Fruit fly (Drosophila melanogaster) S2 (cell line): Measurements from ENCODE around the gene CG3517.

Experiments used
- CG8478 ChIP-seq: fragments of >200 bp; optimal IDR thresholded peaks from 2 replicates; lab custom pipeline; 2018
- CTCF ChIP-seq, 2 experiments: fragments of >200 bp; optimal IDR thresholded peaks; 2 replicates each; lab custom pipeline; 2018

The CG3517 gene

dm6 chr3R:19398467-19398866 is 26.5 kb downstream of the CG3517 start, which contains the start of gene CG31244:
CG31244 (minus strand) TSS chr3R:19398567.
- TF ChIP-seq CTCF (optimal IDR thresholded peaks at IDR 0.05; lab: Kevin White, UChicago) = no peak

dm6 chr3R:19393060-19393459 is 31.9 kb downstream of the CG3517 start, which contains the start of gene CG3739:
CG3739 (plus strand) TSS chr3R:19393360.
- TF ChIP-seq CTCF (optimal IDR thresholded peaks at IDR 0.05; lab: Kevin White, UChicago) (no peak), CG8478 (lab: Kevin White, UChicago) (no peak)

DNA sequence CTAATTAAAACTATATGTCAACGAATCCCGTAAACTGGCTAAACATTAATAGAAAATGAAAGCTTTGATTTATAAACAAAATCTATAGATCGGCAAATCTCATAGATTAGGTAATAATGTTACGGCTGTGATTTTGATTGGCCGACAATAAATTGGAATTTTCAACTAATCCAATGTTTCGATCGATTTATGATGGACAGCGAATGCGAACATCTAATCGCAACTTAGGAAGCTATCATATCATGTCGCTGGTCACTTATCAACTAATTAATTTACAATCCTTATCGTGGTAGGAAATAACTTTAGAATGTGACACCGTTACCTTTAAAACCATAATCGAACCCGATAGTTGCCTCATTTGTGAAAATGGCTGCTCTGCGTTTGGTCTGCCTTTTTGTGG is 35.1 kb downstream of the CG3517 start, which contains the start of gene CG18493:
Gene CG18493, plus strand, starts transcription at position 352 of the 400 bp plus-strand sequence.
- TF ChIP-seq CTCF (optimal IDR thresholded peaks at IDR 0.05; lab: Kevin White, UChicago) = no peak
- no peak for TF ChIP-seq CG8478 (lab: Kevin White, UChicago)

dm6 chr3R:19387608-19388007 is 37.4 kb downstream of the CG3517 start, which contains the start of gene CG3734:
CG3734 (plus strand) TSS chr3R:19387861.
- TF ChIP-seq CTCF (optimal IDR thresholded peaks at IDR 0.05; lab: Kevin White, UChicago) = no peak
- no peak for TF ChIP-seq CG8478 (lab: Kevin White, UChicago)

DNA sequence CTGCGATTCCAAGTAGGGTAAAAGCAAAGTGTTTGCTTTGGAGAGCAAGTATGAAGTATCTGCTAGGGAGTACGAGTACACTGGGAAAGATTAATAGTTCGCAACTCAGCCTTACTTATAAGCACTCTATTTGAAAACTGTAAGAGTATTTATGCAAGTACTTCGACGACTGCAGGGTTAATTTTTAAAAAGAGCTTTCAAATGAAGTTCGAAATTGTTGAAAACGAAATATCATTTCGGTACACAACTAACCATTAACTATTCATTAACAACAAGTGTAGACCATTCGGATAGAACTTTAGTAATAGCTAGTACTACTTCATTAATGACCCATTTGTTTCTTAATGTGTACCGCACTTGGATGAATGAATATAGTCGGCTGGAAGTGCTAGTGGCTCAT is 41.7 kb downstream of the CG3517 start:
- TF ChIP-seq CG8478 (lab: Kevin White, UChicago) = no peak
- TF ChIP-seq CTCF (optimal IDR thresholded peaks at IDR 0.05; lab: Kevin White, UChicago) = no peak

dm6 chr3R:19377125-19377524 is 47.9 kb downstream of the CG3517 start, which contains the start of gene CG31245:
CG31245 (minus strand) TSS chr3R:19377225.
- TF ChIP-seq CG8478 (lab: Kevin White, UChicago) (no peak), CTCF (optimal IDR thresholded peaks at IDR 0.05; lab: Kevin White, UChicago) (no peak)

dm6 chr3R:19375923-19376322 is 49.1 kb downstream of the CG3517 start, which contains the start of gene CG31404:
CG31404 (minus strand) TSS chr3R:19376023.
- TF ChIP-seq CG8478 (lab: Kevin White, UChicago) (no peak), CTCF (optimal IDR thresholded peaks at IDR 0.05; lab: Kevin White, UChicago) (no peak)

DNA sequence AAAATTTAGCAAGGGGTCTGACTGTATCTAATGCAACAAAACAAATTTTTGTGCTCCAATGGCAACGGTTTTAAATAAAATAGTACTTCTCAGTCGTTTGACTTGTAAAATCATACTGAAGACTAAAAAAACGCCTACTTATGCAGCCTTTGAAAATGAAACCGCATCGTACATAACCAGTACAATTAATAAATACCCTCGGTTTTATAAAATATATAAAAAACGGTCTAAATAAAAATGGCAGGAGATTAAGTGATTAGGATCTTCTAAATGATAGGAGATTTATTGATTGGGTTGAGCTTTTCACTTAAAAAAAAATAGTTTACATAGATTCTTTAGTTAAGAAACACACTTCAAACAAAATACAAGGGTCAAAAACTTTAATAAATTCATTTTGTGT is 50.3 kb downstream of the CG3517 start, which contains the start of gene CG3581:
Gene CG3581, minus strand, starts transcription at position 101 of the 400 bp plus-strand sequence.
- TF ChIP-seq CG8478 (lab: Kevin White, UChicago) = no peak
- TF ChIP-seq CTCF (optimal IDR thresholded peaks at IDR 0.05; lab: Kevin White, UChicago) = no peak
